Worm (Caenorhabditis elegans) whole organism, L1 larva: ENCODE data around the gene F29C4.4.

Experiments used
- C04F5.9 ChIP-seq: sonication (generic microtip); optimal IDR thresholded peaks from 2 replicates; lab custom pipeline; 2016; ENCODE audit warnings: missing genetic modification characterization, missing compliant biosample characterization
- C16A3.4 ChIP-seq: fragments of 150-350 bp; optimal IDR thresholded peaks from 2 replicates; lab custom pipeline; 2014; ENCODE audit warnings: missing biosample characterization, missing genetic modification characterization
- C34B4.2 ChIP-seq: sonication (generic microtip); optimal IDR thresholded peaks from 2 replicates; lab custom pipeline; 2017; ENCODE audit warnings: mild to moderate bottlenecking, missing genetic modification characterization, missing compliant biosample characterization
- Y116A8C.19 ChIP-seq: sonication (generic microtip); optimal IDR thresholded peaks from 2 replicates; lab custom pipeline; 2016; ENCODE audit warnings: missing compliant biosample characterization, missing genetic modification characterization, borderline replicate concordance
- blmp-1 ChIP-seq: fragments of 150-350 bp; optimal IDR thresholded peaks from 2 replicates; lab custom pipeline; 2014; ENCODE audit warnings: missing biosample characterization, missing genetic modification characterization
- ceh-63 ChIP-seq: fragments of 200-800 bp; sonication (Bioruptor generic); optimal IDR thresholded peaks from 2 replicates; lab custom pipeline; 2018; ENCODE audit warnings: mild to moderate bottlenecking, missing genetic modification characterization, missing compliant biosample characterization
- ceh-8 ChIP-seq: fragments of 200-800 bp; sonication (Bioruptor generic); optimal IDR thresholded peaks from 2 replicates; lab custom pipeline; 2018; ENCODE audit warnings: mild to moderate bottlenecking, missing genetic modification characterization, moderate library complexity, missing compliant biosample characterization
- ceh-88 ChIP-seq: fragments of 200-800 bp; sonication (Bioruptor generic); IDR thresholded peaks from 2 replicates; pipeline ENCODE4 v1.3.6; 2022; ENCODE audit warnings: missing genetic modification characterization, missing compliant biosample characterization
- ceh-90 ChIP-seq: sonication (generic microtip); optimal IDR thresholded peaks from 2 replicates; lab custom pipeline; 2016; ENCODE audit warnings: missing genetic modification characterization, missing compliant biosample characterization
- dpl-1 ChIP-seq, 3 experiments: fragments of 150-350 bp in 2 of 3; sonication (generic microtip) in 1 of 3; optimal IDR thresholded peaks; 2 replicates each; lab custom pipeline; 2014 to 2017; ENCODE audit warnings: missing biosample characterization in 3 of 3, missing genetic modification characterization in 3 of 3, missing genetic modification reagents in 3 of 3
- efl-1 ChIP-seq, 4 experiments: fragments of 150-350 bp; optimal IDR thresholded peaks in 3 of 4; peaks in 1 of 4; 1 replicate in 1 of 4; 2 replicates in 3 of 4; lab custom pipeline; 2014; ENCODE audit warnings: missing biosample characterization in 2 of 4, missing genetic modification characterization in 2 of 4, missing genetic modification reagents in 2 of 4
- egl-27 ChIP-seq, 2 experiments: fragments of 150-350 bp in 1 of 2; sonication (generic microtip); optimal IDR thresholded peaks; 3 replicates each; lab custom pipeline; 2017 to 2018; ENCODE audit warnings: missing biosample characterization in 2 of 2, missing genetic modification characterization in 2 of 2, missing genetic modification reagents in 2 of 2
- ets-5 ChIP-seq: fragments of 200-800 bp; sonication (Bioruptor generic); IDR thresholded peaks from 2 replicates; pipeline ENCODE4 v1.3.6; 2022; ENCODE audit warnings: missing genetic modification characterization, missing compliant biosample characterization
- fkh-4 ChIP-seq: sonication (generic microtip); optimal IDR thresholded peaks from 2 replicates; lab custom pipeline; 2016; ENCODE audit warnings: missing compliant biosample characterization, missing genetic modification characterization, borderline replicate concordance
- grh-1 ChIP-seq: fragments of 200-800 bp; sonication (Bioruptor generic); IDR thresholded peaks from 2 replicates; pipeline ENCODE4 v1.3.6; 2022; ENCODE audit warnings: missing genetic modification reagents, missing genetic modification characterization, missing compliant biosample characterization
- hlh-17 ChIP-seq: fragments of 200-800 bp; sonication (Bioruptor generic); optimal IDR thresholded peaks from 2 replicates; lab custom pipeline; 2018; ENCODE audit warnings: missing genetic modification characterization, mild to moderate bottlenecking, missing compliant biosample characterization, moderate library complexity, borderline replicate concordance
- hlh-4 ChIP-seq: sonication (generic microtip); optimal IDR thresholded peaks from 2 replicates; lab custom pipeline; 2016; ENCODE audit warnings: mild to moderate bottlenecking, missing genetic modification characterization, missing compliant biosample characterization
- hpl-2 ChIP-seq: fragments of 150-350 bp; optimal IDR thresholded peaks from 2 replicates; lab custom pipeline; 2014; ENCODE audit warnings: missing biosample characterization, missing genetic modification reagents, missing genetic modification characterization
- isw-1 ChIP-seq: fragments of 200-800 bp; sonication (Bioruptor generic); IDR thresholded peaks from 2 replicates; pipeline ENCODE4 v1.3.6; 2022; ENCODE audit warnings: missing genetic modification characterization, missing compliant biosample characterization
- lin-13 ChIP-seq: fragments of 150-350 bp; optimal IDR thresholded peaks from 2 replicates; lab custom pipeline; 2014; ENCODE audit warnings: missing biosample characterization, missing genetic modification reagents, missing genetic modification characterization
- lin-14 ChIP-seq: fragments of 200-800 bp; sonication (Bioruptor generic); optimal IDR thresholded peaks from 2 replicates; lab custom pipeline; 2018; ENCODE audit warnings: mild to moderate bottlenecking, missing genetic modification characterization, moderate library complexity, missing compliant biosample characterization
- lin-15B ChIP-seq: fragments of 150-350 bp; sonication (generic microtip); optimal IDR thresholded peaks from 3 replicates; lab custom pipeline; 2014; ENCODE audit warnings: missing biosample characterization, missing genetic modification characterization
- lin-35 ChIP-seq, 2 experiments: fragments of 150-350 bp; optimal IDR thresholded peaks; 2 replicates each; lab custom pipeline; 2014; ENCODE audit warnings: missing biosample characterization in 2 of 2, missing genetic modification characterization in 2 of 2, missing genetic modification reagents in 2 of 2
- lsy-2 ChIP-seq, 2 experiments: fragments of 150-350 bp; optimal IDR thresholded peaks; 2 replicates each; lab custom pipeline; 2014; ENCODE audit warnings: missing biosample characterization in 2 of 2, missing genetic modification characterization in 2 of 2
- mab-9 ChIP-seq: fragments of 200-800 bp; sonication (Bioruptor generic); IDR thresholded peaks from 2 replicates; pipeline ENCODE4 v1.3.6; 2022; ENCODE audit warnings: missing genetic modification reagents, missing genetic modification characterization, missing compliant biosample characterization
- mep-1 ChIP-seq: fragments of 150-350 bp; optimal IDR thresholded peaks from 2 replicates; lab custom pipeline; 2014; ENCODE audit warnings: missing biosample characterization, missing genetic modification characterization
- nhr-20 ChIP-seq: sonication (generic microtip); optimal IDR thresholded peaks from 2 replicates; lab custom pipeline; 2016; ENCODE audit warnings: mild to moderate bottlenecking, missing genetic modification characterization, missing compliant biosample characterization
- nhr-237 ChIP-seq: fragments of 150-350 bp; optimal IDR thresholded peaks from 2 replicates; lab custom pipeline; 2014; ENCODE audit warnings: missing biosample characterization, missing genetic modification characterization
- nhr-71 ChIP-seq: sonication (generic microtip); optimal IDR thresholded peaks from 2 replicates; lab custom pipeline; 2016; ENCODE audit warnings: mild to moderate bottlenecking, missing genetic modification characterization, moderate library complexity, missing compliant biosample characterization
- nhr-84 ChIP-seq: sonication (generic microtip); optimal IDR thresholded peaks from 2 replicates; lab custom pipeline; 2017; ENCODE audit warnings: missing biosample characterization, missing genetic modification characterization
- nhr-85 ChIP-seq: sonication (generic microtip); peaks from one replicate; lab custom pipeline; 2016; ENCODE audit warnings: missing genetic modification characterization, inconsistent platforms, missing compliant biosample characterization
- nhr-90 ChIP-seq: sonication (generic microtip); optimal IDR thresholded peaks from 2 replicates; lab custom pipeline; 2016; ENCODE audit warnings: mild to moderate bottlenecking, missing genetic modification characterization, missing compliant biosample characterization; ENCODE audit not compliant: poor library complexity
- rnt-1 ChIP-seq: sonication (generic microtip); optimal IDR thresholded peaks from 2 replicates; lab custom pipeline; 2016; ENCODE audit warnings: mild to moderate bottlenecking, missing genetic modification characterization, moderate library complexity, missing compliant biosample characterization
- snu-23 ChIP-seq: sonication (generic microtip); optimal IDR thresholded peaks from 2 replicates; lab custom pipeline; 2016; ENCODE audit warnings: missing genetic modification characterization, missing compliant biosample characterization
- swsn-7 ChIP-seq: sonication (generic microtip); optimal IDR thresholded peaks from 2 replicates; lab custom pipeline; 2016; ENCODE audit warnings: missing genetic modification characterization, missing compliant biosample characterization
- tlp-1 ChIP-seq: fragments of 150-350 bp; optimal IDR thresholded peaks from 2 replicates; lab custom pipeline; 2014; ENCODE audit warnings: missing biosample characterization, missing genetic modification characterization
- unc-130 ChIP-seq: fragments of 150-350 bp; optimal IDR thresholded peaks from 2 replicates; lab custom pipeline; 2017; ENCODE audit warnings: missing biosample characterization, missing genetic modification characterization, inconsistent platforms
- unc-62 ChIP-seq: fragments of 150-350 bp; optimal IDR thresholded peaks from 2 replicates; lab custom pipeline; 2014; ENCODE audit warnings: missing biosample characterization, missing genetic modification reagents, missing genetic modification characterization
- unc-98 ChIP-seq: fragments of 200-800 bp; sonication (Bioruptor generic); IDR thresholded peaks from 2 replicates; pipeline ENCODE4 v1.3.6; 2022; ENCODE audit warnings: missing genetic modification characterization, missing compliant biosample characterization
- xbp-1 ChIP-seq: sonication (generic microtip); optimal IDR thresholded peaks from 2 replicates; lab custom pipeline; 2016; ENCODE audit warnings: missing genetic modification characterization, missing compliant biosample characterization
- zag-1 ChIP-seq: fragments of 150-350 bp; optimal IDR thresholded peaks from 2 replicates; lab custom pipeline; 2014; ENCODE audit warnings: missing biosample characterization, missing genetic modification characterization
- ztf-4 ChIP-seq: fragments of 150-350 bp; optimal IDR thresholded peaks from 2 replicates; lab custom pipeline; 2014; ENCODE audit warnings: missing biosample characterization, missing genetic modification characterization

F29C4.4 gene

ce11 chrIV:102848-103247 lies 8.6 kb upstream of the F29C4.4 start (continued):
- TF ChIP-seq unc-130 (tag; lab: Kevin White, UChicago) (peak; percentile 36), blmp-1 (tag; lab: Kevin White, UChicago) (peak; percentile 56), zag-1 (tag; lab: Kevin White, UChicago) (no peak), unc-98 (GFP tag; lab: Robert Waterston, UW) (no peak), nhr-85 (tag; lab: Kevin White, UChicago) (peak; percentile 97), ceh-88 (GFP tag; lab: Robert Waterston, UW) (no peak), hlh-17 (GFP tag; lab: Kevin White, UChicago) (no peak), lsy-2 (tag; optimal IDR thresholded peaks at IDR 0.05; lab: Kevin White, UChicago) (peak in 1 of 2 experiments; percentile 46), hpl-2 (GFP tag; lab: Kevin White, UChicago) (no peak), xbp-1 (peak; percentile 3), unc-62 (GFP tag; lab: Kevin White, UChicago) (no peak), ets-5 (no peak), ceh-90 (tag; lab: Kevin White, UChicago) (no peak), ceh-63 (no peak), nhr-71 (peak; percentile 74), nhr-20 (tag; lab: Kevin White, UChicago) (peak; percentile 74), tlp-1 (tag; lab: Kevin White, UChicago) (no peak), snu-23 (GFP tag; lab: Kevin White, UChicago) (peak; percentile 68), efl-1 (optimal IDR thresholded peaks at IDR 0.05; lab: Kevin White, UChicago) (peak in 1 of 2 experiments; percentile 7), efl-1 (GFP tag; optimal IDR thresholded peaks at IDR 0.05 in 1 of 2; lab: Kevin White, UChicago) (peak in 1 of 2 experiments; percentile 8), isw-1 (no peak), C34B4.2 (no peak), hlh-4 (tag; lab: Kevin White, UChicago) (no peak), lin-14 (peak; percentile 76), dpl-1 (GFP tag; optimal IDR thresholded peaks at IDR 0.05; lab: Kevin White, UChicago) (peak in 1 of 3 experiments; percentile 10), mep-1 (tag; lab: Kevin White, UChicago) (no peak), lin-13 (peak; percentile 7), C04F5.9 (tag; lab: Kevin White, UChicago) (no peak), lin-35 (GFP tag; optimal IDR thresholded peaks at IDR 0.05; lab: Kevin White, UChicago) (peak in 1 of 2 experiments; percentile 61), grh-1 (GFP tag; lab: Robert Waterston, UW) (peak; percentile 94), nhr-84 (tag; lab: Kevin White, UChicago) (no peak), nhr-90 (peak; percentile 74), nhr-237 (tag; lab: Kevin White, UChicago) (no peak), ztf-4 (tag; lab: Kevin White, UChicago) (peak; percentile 1), lin-15B (tag; lab: Kevin White, UChicago) (no peak)

ce11 chrIV:109307-109706 lies 2.2 kb upstream of the F29C4.4 start, which contains the start of gene B0545.4:
Gene B0545.4, minus strand, starts transcription at chrIV:109407.
- TF ChIP-seq ceh-90 (tag; lab: Kevin White, UChicago) (no peak), unc-62 (GFP tag; lab: Kevin White, UChicago) (no peak), swsn-7 (tag; lab: Kevin White, UChicago) (no peak), ceh-8 (GFP tag; lab: Kevin White, UChicago) (no peak), mab-9 (no peak), egl-27 (tag; optimal IDR thresholded peaks at IDR 0.05; lab: Kevin White, UChicago) (no peak), C16A3.4 (no peak), rnt-1 (tag; lab: Kevin White, UChicago) (no peak), fkh-4 (tag; lab: Kevin White, UChicago) (no peak), Y116A8C.19 (tag; lab: Kevin White, UChicago) (no peak)
- TF ChIP-seq, all 84 proteins: peak for 0
